Worm (Caenorhabditis elegans) whole organism, mixed stage, embryonic: ENCODE data around the gene znf-207.

Experiments
- M03D4.4 ChIP-seq: sonication (generic microtip); optimal IDR thresholded peaks from 2 replicates; lab custom pipeline; 2017; ENCODE audit warnings: mild to moderate bottlenecking, missing genetic modification characterization, missing compliant biosample characterization
- ceh-39 ChIP-seq: fragments of 150-350 bp; optimal IDR thresholded peaks from 2 replicates; lab custom pipeline; 2014; ENCODE audit warnings: missing biosample characterization, missing genetic modification characterization
- ceh-43 ChIP-seq: fragments of 200-800 bp; sonication (Bioruptor generic); optimal IDR thresholded peaks from 2 replicates; lab custom pipeline; 2018; ENCODE audit warnings: mild to moderate bottlenecking, missing genetic modification characterization, moderate library complexity, missing compliant biosample characterization
- ceh-83 ChIP-seq: fragments of 200-800 bp; sonication (Bioruptor generic); optimal IDR thresholded peaks from 2 replicates; lab custom pipeline; 2018; ENCODE audit warnings: mild to moderate bottlenecking, missing genetic modification characterization, missing compliant biosample characterization
- ces-1 ChIP-seq: fragments of 150-350 bp; optimal IDR thresholded peaks from 2 replicates; lab custom pipeline; 2014; ENCODE audit warnings: missing biosample characterization, missing genetic modification reagents, missing genetic modification characterization
- cnd-1 ChIP-seq: fragments of 200-800 bp; sonication (Bioruptor generic); optimal IDR thresholded peaks from 2 replicates; lab custom pipeline; 2018; ENCODE audit warnings: mild to moderate bottlenecking, missing genetic modification characterization, missing compliant biosample characterization
- drap-1 ChIP-seq: fragments of 200-800 bp; sonication (Bioruptor generic); optimal IDR thresholded peaks from 3 replicates; lab custom pipeline; 2018; ENCODE audit warnings: mild to moderate bottlenecking, missing genetic modification characterization, missing compliant biosample characterization
- elt-1 ChIP-seq: sonication (generic microtip); optimal IDR thresholded peaks from 2 replicates; lab custom pipeline; 2017; ENCODE audit warnings: missing genetic modification characterization, mild to moderate bottlenecking, missing compliant biosample characterization, antibody characterized with exemption, moderate library complexity, borderline replicate concordance; ENCODE audit not compliant: insufficient read depth
- elt-3 ChIP-seq: fragments of 150-350 bp; optimal IDR thresholded peaks from 2 replicates; lab custom pipeline; 2014; ENCODE audit warnings: missing biosample characterization, missing genetic modification characterization
- flh-1 ChIP-seq: fragments of 200-800 bp; sonication (Bioruptor generic); optimal IDR thresholded peaks from 2 replicates; lab custom pipeline; 2018; ENCODE audit warnings: mild to moderate bottlenecking, missing genetic modification characterization, moderate library complexity, missing compliant biosample characterization
- ham-2 ChIP-seq: fragments of 200-800 bp; sonication (Bioruptor generic); optimal IDR thresholded peaks from 2 replicates; lab custom pipeline; 2018; ENCODE audit warnings: mild to moderate bottlenecking, missing genetic modification characterization, missing compliant biosample characterization
- hlh-1 ChIP-seq: fragments of 150-350 bp; optimal IDR thresholded peaks from 2 replicates; lab custom pipeline; 2014; ENCODE audit warnings: missing biosample characterization, missing genetic modification reagents, missing genetic modification characterization
- lin-32 ChIP-seq: fragments of 200-800 bp; sonication (Bioruptor generic); optimal IDR thresholded peaks from 2 replicates; lab custom pipeline; 2018; ENCODE audit warnings: mild to moderate bottlenecking, missing genetic modification characterization, missing compliant biosample characterization
- lsy-2 ChIP-seq: fragments of 150-350 bp; optimal IDR thresholded peaks from 2 replicates; lab custom pipeline; 2014; ENCODE audit warnings: missing biosample characterization, missing genetic modification characterization
- mab-5 ChIP-seq: fragments of 150-350 bp; optimal IDR thresholded peaks from 2 replicates; lab custom pipeline; 2014; ENCODE audit warnings: missing biosample characterization, missing genetic modification characterization
- mep-1 ChIP-seq: fragments of 150-350 bp; optimal IDR thresholded peaks from 2 replicates; lab custom pipeline; 2017; ENCODE audit warnings: missing biosample characterization, missing genetic modification reagents, missing genetic modification characterization, inconsistent platforms
- mls-2 ChIP-seq: sonication (generic microtip); optimal IDR thresholded peaks from 2 replicates; lab custom pipeline; 2016; ENCODE audit warnings: mild to moderate bottlenecking, missing genetic modification characterization, moderate library complexity, missing compliant biosample characterization
- nhr-12 ChIP-seq: fragments of 150-350 bp; optimal IDR thresholded peaks from 2 replicates; lab custom pipeline; 2014; ENCODE audit warnings: missing biosample characterization, missing genetic modification characterization
- nhr-2 ChIP-seq: fragments of 150-350 bp; optimal IDR thresholded peaks from 2 replicates; lab custom pipeline; 2014; ENCODE audit warnings: missing biosample characterization, missing genetic modification characterization
- nhr-237 ChIP-seq: fragments of 150-350 bp; optimal IDR thresholded peaks from 2 replicates; lab custom pipeline; 2014; ENCODE audit warnings: missing biosample characterization, missing genetic modification characterization
- nhr-28 ChIP-seq: fragments of 150-350 bp; optimal IDR thresholded peaks from 2 replicates; lab custom pipeline; 2014; ENCODE audit warnings: missing biosample characterization, missing genetic modification characterization
- nhr-76 ChIP-seq: sonication (generic microtip); optimal IDR thresholded peaks from 2 replicates; lab custom pipeline; 2017; ENCODE audit warnings: missing biosample characterization, missing genetic modification characterization
- pha-4 ChIP-seq: fragments of 150-350 bp; optimal IDR thresholded peaks from 2 replicates; lab custom pipeline; 2018; ENCODE audit warnings: missing biosample characterization, missing genetic modification reagents, missing genetic modification characterization
- sem-2 ChIP-seq: fragments of 200-800 bp; sonication (Bioruptor generic); optimal IDR thresholded peaks from 2 replicates; lab custom pipeline; 2018; ENCODE audit warnings: mild to moderate bottlenecking, missing genetic modification characterization, missing compliant biosample characterization
- snpc-4 ChIP-seq: fragments of 150-350 bp; optimal IDR thresholded peaks from 2 replicates; lab custom pipeline; 2014; ENCODE audit warnings: missing biosample characterization, missing genetic modification characterization
- sptf-1 ChIP-seq: sonication (generic microtip); optimal IDR thresholded peaks from 2 replicates; lab custom pipeline; 2017; ENCODE audit warnings: mild to moderate bottlenecking, missing genetic modification characterization, moderate library complexity, missing compliant biosample characterization
- tbx-8 ChIP-seq: fragments of 200-800 bp; sonication (Bioruptor generic); optimal IDR thresholded peaks from 2 replicates; lab custom pipeline; 2018; ENCODE audit warnings: mild to moderate bottlenecking, missing genetic modification characterization, moderate library complexity, missing compliant biosample characterization
- unc-120 ChIP-seq: sonication (generic microtip); optimal IDR thresholded peaks from 2 replicates; lab custom pipeline; 2017; ENCODE audit warnings: missing genetic modification characterization, missing compliant biosample characterization; ENCODE audit not compliant: poor library complexity, severe bottlenecking
- unc-39 ChIP-seq: fragments of 150-350 bp; optimal IDR thresholded peaks from 2 replicates; lab custom pipeline; 2014; ENCODE audit warnings: missing biosample characterization, missing genetic modification characterization
- zip-8 ChIP-seq: fragments of 150-350 bp; optimal IDR thresholded peaks from 2 replicates; lab custom pipeline; 2014; ENCODE audit warnings: missing biosample characterization, missing genetic modification characterization
- ztf-11 ChIP-seq: fragments of 150-350 bp; optimal IDR thresholded peaks from 2 replicates; lab custom pipeline; 2014; ENCODE audit warnings: missing biosample characterization, missing genetic modification characterization

The znf-207 gene

DNA sequence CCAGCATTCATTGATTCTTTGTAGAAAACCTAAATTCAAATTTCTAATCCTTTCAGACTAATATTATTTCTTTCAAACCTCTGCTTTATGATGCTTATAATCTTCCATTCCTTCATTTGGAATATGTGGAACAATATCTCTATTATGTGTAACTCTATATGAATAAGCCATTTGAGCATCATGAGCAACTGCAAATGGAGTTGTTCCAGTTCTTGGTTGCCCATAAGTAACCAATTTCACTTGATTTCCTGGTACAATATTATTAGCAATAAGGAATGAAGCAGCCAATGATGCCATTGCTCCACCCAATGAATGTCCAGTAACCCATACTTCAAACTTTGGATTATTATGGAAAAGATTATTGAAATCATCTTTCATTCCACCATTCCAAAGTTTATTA is 5.8 kb upstream of the znf-207 start:
- TF ChIP-seq M03D4.4 (no peak), nhr-2 (no peak), ham-2 (GFP tag; lab: Kevin White, UChicago) (no peak), unc-39 (no peak)

ce11 chrIV:11306548-11306947 is 4.2 kb upstream of the znf-207 start, which contains the start of gene B0035.13:
TSS of gene B0035.13 (minus strand) at chrIV:11306720.
- TF ChIP-seq ceh-43 (GFP tag; lab: Kevin White, UChicago) (no peak), ceh-83 (GFP tag; lab: Kevin White, UChicago) (no peak), ztf-11 (no peak), mep-1 (tag; lab: Kevin White, UChicago) (no peak), mab-5 (tag; lab: Kevin White, UChicago) (no peak), nhr-12 (tag; lab: Kevin White, UChicago) (no peak), mls-2 (no peak), elt-1 (tag; lab: Kevin White, UChicago) (no peak), lsy-2 (tag; lab: Kevin White, UChicago) (no peak), unc-120 (tag; lab: Kevin White, UChicago) (no peak), zip-8 (tag; lab: Kevin White, UChicago) (no peak), ham-2 (GFP tag; lab: Kevin White, UChicago) (no peak), tbx-8 (GFP tag; lab: Kevin White, UChicago) (no peak), hlh-1 (no peak), flh-1 (no peak), snpc-4 (tag; lab: Kevin White, UChicago) (no peak), sem-2 (GFP tag; lab: Kevin White, UChicago) (no peak), elt-3 (no peak), nhr-76 (no peak)

DNA sequence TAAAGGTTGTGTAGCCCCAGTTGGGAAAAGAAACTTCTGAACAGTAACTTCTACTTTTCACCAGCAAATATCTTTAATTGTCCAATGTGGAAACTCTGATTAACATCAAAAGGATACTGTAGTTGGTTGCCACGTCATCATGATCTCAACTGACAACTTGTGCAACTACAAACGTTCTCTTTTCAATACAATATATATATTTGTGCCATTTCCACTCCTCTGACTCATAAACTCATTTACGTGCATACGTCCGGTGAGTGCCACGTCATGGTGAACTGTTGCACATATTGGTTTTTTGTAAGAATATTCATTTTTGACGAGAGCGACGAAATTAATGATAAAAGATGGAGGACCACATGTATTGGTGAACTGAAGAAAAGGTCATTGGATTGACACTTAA is 3.0 kb upstream of the znf-207 start:
- TF ChIP-seq lsy-2 (tag; lab: Kevin White, UChicago) = no peak
- TF ChIP-seq ztf-11 = no peak
- no peak for TF ChIP-seq zip-8 (tag; lab: Kevin White, UChicago)
- TF ChIP-seq flh-1 = no peak
- TF ChIP-seq mep-1 (tag; lab: Kevin White, UChicago) = no peak
- no peak for TF ChIP-seq ceh-43 (GFP tag; lab: Kevin White, UChicago)
- no peak for TF ChIP-seq drap-1 (GFP tag; lab: Kevin White, UChicago)
- no peak for TF ChIP-seq snpc-4 (tag; lab: Kevin White, UChicago)
- TF ChIP-seq cnd-1 (tag; lab: Kevin White, UChicago) = no peak
- no peak for TF ChIP-seq ces-1
- TF ChIP-seq sptf-1 (tag; lab: Kevin White, UChicago) = no peak
- TF ChIP-seq nhr-237 (tag; lab: Kevin White, UChicago) = no peak
- TF ChIP-seq mab-5 (tag; lab: Kevin White, UChicago) = no peak
- no peak for TF ChIP-seq M03D4.4
- TF ChIP-seq hlh-1 = no peak
- TF ChIP-seq elt-1 (tag; lab: Kevin White, UChicago) = no peak
- no peak for TF ChIP-seq unc-120 (tag; lab: Kevin White, UChicago)
- no peak for TF ChIP-seq nhr-28 (tag; lab: Kevin White, UChicago)
- TF ChIP-seq pha-4 (tag; lab: Kevin White, UChicago) = no peak
- no peak for TF ChIP-seq nhr-12 (tag; lab: Kevin White, UChicago)
- TF ChIP-seq, all 35 proteins: peak for 0

DNA sequence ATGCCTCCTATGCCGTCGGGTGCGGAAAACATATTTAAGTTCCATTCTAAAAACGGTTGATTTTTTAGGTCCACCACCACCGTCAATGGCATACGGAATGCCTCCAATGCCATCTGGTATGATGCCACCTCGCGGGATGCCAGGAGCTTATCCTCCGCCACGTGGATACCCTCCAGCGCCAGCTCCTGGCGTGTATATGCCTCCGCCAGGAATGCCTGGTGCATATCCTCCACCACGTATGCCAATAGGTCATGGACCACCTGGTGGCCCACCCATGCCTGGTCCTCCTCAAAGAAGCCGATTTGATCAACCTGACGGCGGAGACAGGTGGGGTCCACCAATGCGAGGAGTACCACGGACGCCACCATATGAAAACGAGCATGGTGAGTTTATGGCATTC is 712 bp downstream of the znf-207 start:
- peak; percentile 21 for TF ChIP-seq sptf-1 (tag; lab: Kevin White, UChicago)
- peak; percentile 38 for TF ChIP-seq lin-32 (GFP tag; lab: Kevin White, UChicago)
- TF ChIP-seq nhr-76 = no peak

ce11 chrIV:11313880-11314279 is 3.1 kb downstream of the znf-207 start, which contains the start of gene dnj-2:
TSS of gene dnj-2 (minus strand) at chrIV:11313980.
- TF ChIP-seq snpc-4 (tag; lab: Kevin White, UChicago) = no peak
- no peak for TF ChIP-seq M03D4.4
- no peak for TF ChIP-seq ceh-39 (tag; lab: Kevin White, UChicago)
- no peak for TF ChIP-seq lin-32 (GFP tag; lab: Kevin White, UChicago)
- no peak for TF ChIP-seq cnd-1 (tag; lab: Kevin White, UChicago)
- TF ChIP-seq nhr-28 (tag; lab: Kevin White, UChicago) = no peak
- TF ChIP-seq unc-39 = no peak
- TF ChIP-seq, all 35 proteins: peak for 0
